Worm (Caenorhabditis elegans): ENCODE measurements around the gene F23B2.7.

DNA sequence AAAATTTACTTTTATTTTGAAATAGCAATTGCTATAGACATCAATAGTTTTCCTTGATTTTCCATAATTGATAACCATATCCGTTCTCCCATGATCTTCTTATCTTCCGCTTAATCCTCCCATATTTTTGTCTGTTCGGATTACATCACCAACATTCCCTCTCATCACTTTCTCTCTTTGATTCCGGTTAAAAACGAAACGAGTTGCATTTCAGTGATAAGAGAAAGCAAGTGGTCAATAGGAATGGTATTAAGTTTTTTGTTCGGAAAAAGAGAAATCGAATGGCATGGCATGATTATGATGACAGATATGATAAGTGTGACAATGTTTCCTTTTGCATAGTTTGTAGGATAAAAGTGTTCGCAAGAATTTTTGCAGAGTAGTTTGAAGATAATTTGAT is 38.3 kb upstream of the F23B2.7 start:
- TF ChIP-seq ceh-13 (GFP tag; optimal IDR thresholded peaks at IDR 0.05), result no peak
- TF ChIP-seq flt-1 (GFP tag; IDR thresholded peaks at IDR 0.05), result no peak
- TF ChIP-seq F13C5.2 (tag; optimal IDR thresholded peaks at IDR 0.05), result no peak
- TF ChIP-seq ama-1 (optimal IDR thresholded peaks at IDR 0.05), result no peak
- no peak for TF ChIP-seq pes-1 (GFP tag; IDR thresholded peaks at IDR 0.05)
- no peak for TF ChIP-seq tbx-11 (GFP tag; IDR thresholded peaks at IDR 0.05)
- no peak for TF ChIP-seq hnd-1 (tag; optimal IDR thresholded peaks at IDR 0.05)
- TF ChIP-seq scrt-1 (GFP tag; IDR thresholded peaks at IDR 0.05), result no peak
- TF ChIP-seq ets-7 (tag; optimal IDR thresholded peaks at IDR 0.05), result no peak
- TF ChIP-seq tbx-37 (GFP tag; conservative IDR thresholded peaks at IDR 0.05), result no peak
- no peak for TF ChIP-seq hmg-4 (GFP tag; optimal IDR thresholded peaks at IDR 0.05)

Measured in whole organism, early embryonic.